Fruit fly (Drosophila melanogaster): Measurements from ENCODE around the gene puc.
A peak's percentile ranks its signal among the peaks of the same experiment; 100 is the strongest.

The puc gene

DNA sequence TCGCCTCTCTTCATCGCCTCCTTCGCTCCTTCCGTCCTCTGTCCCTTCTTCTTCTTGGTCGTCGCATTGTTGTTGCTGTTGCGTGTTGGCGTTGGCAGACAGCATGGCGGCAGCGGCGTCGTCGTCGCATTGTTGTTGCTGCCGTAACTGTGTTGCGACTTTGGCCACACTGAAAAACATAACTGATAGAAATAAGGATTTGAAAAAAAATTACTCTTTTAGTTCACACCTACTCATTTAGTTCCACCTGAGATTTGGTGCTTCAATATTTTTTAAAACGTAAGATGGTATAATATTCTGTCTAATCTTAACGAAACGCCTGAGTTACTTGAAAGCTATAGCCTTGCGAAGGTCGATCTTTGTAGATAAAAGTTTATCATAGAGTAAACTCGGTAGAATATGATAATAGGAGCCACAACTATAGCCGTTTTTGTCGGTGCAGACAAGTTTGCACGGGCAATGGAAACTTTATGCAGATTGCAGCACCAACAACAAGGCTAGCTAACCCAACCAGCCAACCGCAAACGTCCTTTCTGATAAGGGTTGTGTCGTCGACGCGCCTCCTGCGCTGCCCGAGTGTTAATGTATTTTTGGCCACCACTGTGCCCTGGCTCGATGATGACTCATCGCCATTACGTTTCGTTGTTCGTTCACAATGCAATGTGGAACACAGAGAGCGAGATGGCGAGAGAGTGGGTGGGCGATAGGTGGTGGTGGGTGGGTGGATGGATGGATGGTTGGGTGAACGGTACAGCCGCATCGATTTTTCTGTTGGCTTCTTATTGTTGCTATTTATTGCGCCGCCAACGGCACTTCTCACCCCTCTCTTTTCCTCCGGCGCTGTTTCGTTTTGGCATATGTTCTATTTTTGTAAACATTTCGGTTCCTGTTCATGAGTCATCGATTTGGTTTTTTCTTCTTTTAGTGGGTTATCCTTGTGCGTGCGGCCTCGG, 8.0 kb downstream of the puc start:
- TF ChIP-seq cnc (optimal IDR thresholded peaks at IDR 0.05) (no peak), ovo (GFP tag; optimal IDR thresholded peaks at IDR 0.05) (no peak), pad (GFP tag; optimal IDR thresholded peaks at IDR 0.05) (no peak), CG33017 (tag; optimal IDR thresholded peaks at IDR 0.05) (peak; percentile 61), CG14711 (tag; optimal IDR thresholded peaks at IDR 0.05) (peak; percentile 19), tj (GFP tag; optimal IDR thresholded peaks at IDR 0.05) (no peak), CG11617 (GFP tag; optimal IDR thresholded peaks at IDR 0.05) (peak; percentile 25), CG1620 (GFP tag; optimal IDR thresholded peaks at IDR 0.05) (no peak), toe (GFP tag; optimal IDR thresholded peaks at IDR 0.05) (peak; percentile 44), CG5204 (GFP tag; optimal IDR thresholded peaks at IDR 0.05) (peak; percentile 26), CG7045 (GFP tag; optimal IDR thresholded peaks at IDR 0.05) (peak; percentile 75), bab1 (GFP tag; optimal IDR thresholded peaks at IDR 0.05) (no peak), CG12768 (GFP tag; optimal IDR thresholded peaks at IDR 0.05) (peak; percentile 15), Mnt (GFP tag; optimal IDR thresholded peaks at IDR 0.05) (no peak), kay (GFP tag; ENCODE audit: borderline replicate concordance) (peak; percentile 97), cic (GFP tag; optimal IDR thresholded peaks at IDR 0.05) (no peak), CG7101 (tag; optimal IDR thresholded peaks at IDR 0.05) (peak; percentile 67), Crg-1 (GFP tag; optimal IDR thresholded peaks at IDR 0.05) (peak; percentile 38), Clk (GFP tag; optimal IDR thresholded peaks at IDR 0.05) (no peak), Hr96 (GFP tag; optimal IDR thresholded peaks at IDR 0.05) (no peak)

DNA sequence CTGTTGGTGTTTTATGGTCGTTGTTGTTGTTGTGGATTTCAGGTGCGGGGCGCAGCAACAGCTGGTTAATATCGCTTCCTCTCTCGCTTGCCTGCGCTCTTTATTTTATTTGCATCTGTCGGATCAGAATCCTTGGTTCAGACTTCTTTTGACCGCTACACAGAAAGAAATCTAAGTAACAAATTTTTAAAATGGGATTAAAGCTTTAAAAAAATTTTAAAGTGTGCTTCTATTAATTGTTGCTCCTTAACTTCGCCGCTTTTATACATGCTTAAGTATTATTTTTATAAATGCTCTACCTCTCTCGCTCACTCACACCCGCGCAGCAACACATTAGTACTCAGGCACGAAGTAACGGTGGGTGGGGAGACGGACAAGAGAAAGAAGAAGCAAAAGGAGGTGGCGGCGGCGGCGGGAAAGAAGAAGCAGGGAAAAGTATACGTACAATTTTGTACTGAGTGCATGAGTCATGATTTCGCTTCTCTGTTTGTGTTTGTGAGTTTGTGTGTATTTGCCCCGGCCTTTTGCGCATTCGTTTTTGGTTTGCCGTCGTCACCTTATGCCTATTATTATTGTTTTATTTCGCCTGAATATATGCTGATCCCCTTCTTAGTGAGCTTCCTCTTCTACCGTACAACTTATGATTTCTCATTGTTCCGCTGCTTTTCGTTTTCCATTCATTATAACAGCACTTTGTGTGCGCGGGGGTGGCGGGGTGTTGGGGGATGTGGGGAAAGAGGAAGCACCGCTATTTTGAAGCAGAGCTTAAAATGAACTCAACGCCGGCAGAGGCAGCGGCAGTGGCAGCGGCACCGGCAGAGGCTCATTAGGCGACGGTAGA, 8.9 kb downstream of the puc start:
- peak; percentile 59 for TF ChIP-seq CG33017 (tag; optimal IDR thresholded peaks at IDR 0.05)
- peak; percentile 83 for TF ChIP-seq ovo (GFP tag; optimal IDR thresholded peaks at IDR 0.05)
- TF ChIP-seq CG1620 (GFP tag; optimal IDR thresholded peaks at IDR 0.05), result peak; percentile 62
- TF ChIP-seq kay (GFP tag; ENCODE audit: borderline replicate concordance), result peak; percentile 95
- TF ChIP-seq Crg-1 (GFP tag; optimal IDR thresholded peaks at IDR 0.05), result no peak
- peak; percentile 53 for TF ChIP-seq CG14711 (tag; optimal IDR thresholded peaks at IDR 0.05)
- TF ChIP-seq cic (GFP tag; optimal IDR thresholded peaks at IDR 0.05), result peak; percentile 71
- TF ChIP-seq bab1 (GFP tag; optimal IDR thresholded peaks at IDR 0.05), result peak; percentile 27
- peak; percentile 88 for TF ChIP-seq tj (GFP tag; optimal IDR thresholded peaks at IDR 0.05)
- peak; percentile 27 for TF ChIP-seq toe (GFP tag; optimal IDR thresholded peaks at IDR 0.05)
- peak; percentile 68 for TF ChIP-seq Mnt (GFP tag; optimal IDR thresholded peaks at IDR 0.05)
- TF ChIP-seq pad (GFP tag; optimal IDR thresholded peaks at IDR 0.05), result peak; percentile 99
- TF ChIP-seq CG12768 (GFP tag; optimal IDR thresholded peaks at IDR 0.05), result peak; percentile 71
- TF ChIP-seq Hr96 (GFP tag; optimal IDR thresholded peaks at IDR 0.05), result peak; percentile 70
- peak; percentile 61 for TF ChIP-seq CG7101 (tag; optimal IDR thresholded peaks at IDR 0.05)
- TF ChIP-seq CG7045 (GFP tag; optimal IDR thresholded peaks at IDR 0.05), result peak; percentile 51
- no peak for TF ChIP-seq Clk (GFP tag; optimal IDR thresholded peaks at IDR 0.05)
- no peak for TF ChIP-seq cnc (optimal IDR thresholded peaks at IDR 0.05)
- TF ChIP-seq CG11617 (GFP tag; optimal IDR thresholded peaks at IDR 0.05), result peak; percentile 29
- TF ChIP-seq CG5204 (GFP tag; optimal IDR thresholded peaks at IDR 0.05), result no peak

DNA sequence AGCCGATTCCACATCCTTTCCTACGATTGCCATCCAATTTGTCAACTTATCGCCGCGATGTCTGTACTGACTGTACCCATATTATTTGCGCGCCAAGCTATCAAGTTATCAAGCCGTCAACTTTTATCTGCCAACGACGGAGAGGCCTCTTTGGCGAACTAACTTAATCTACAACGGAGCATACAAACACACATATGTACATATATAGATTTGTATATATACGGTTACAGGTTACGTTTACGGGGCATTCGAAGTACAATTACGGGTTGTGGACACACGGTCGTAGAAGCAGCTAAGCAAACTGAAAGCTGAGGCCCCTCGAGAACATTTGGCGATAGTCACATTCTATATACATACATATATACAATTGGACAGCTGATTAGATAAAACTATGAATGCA, 10.1 kb downstream of the puc start:
- TF ChIP-seq CG11617 (GFP tag; optimal IDR thresholded peaks at IDR 0.05) (peak; percentile 41), CG12768 (GFP tag; optimal IDR thresholded peaks at IDR 0.05) (peak; percentile 67), CG7045 (GFP tag; optimal IDR thresholded peaks at IDR 0.05) (peak; percentile 26), cnc (optimal IDR thresholded peaks at IDR 0.05) (no peak), Crg-1 (GFP tag; optimal IDR thresholded peaks at IDR 0.05) (peak; percentile 31), CG33017 (tag; optimal IDR thresholded peaks at IDR 0.05) (peak; percentile 50), CG1620 (GFP tag; optimal IDR thresholded peaks at IDR 0.05) (no peak), CG14711 (tag; optimal IDR thresholded peaks at IDR 0.05) (no peak), Hr96 (GFP tag; optimal IDR thresholded peaks at IDR 0.05) (peak; percentile 35), toe (GFP tag; optimal IDR thresholded peaks at IDR 0.05) (peak; percentile 9), tj (GFP tag; optimal IDR thresholded peaks at IDR 0.05) (no peak), cic (GFP tag; optimal IDR thresholded peaks at IDR 0.05) (peak; percentile 91), ovo (GFP tag; optimal IDR thresholded peaks at IDR 0.05) (peak; percentile 76), kay (GFP tag; ENCODE audit: borderline replicate concordance) (peak; percentile 96), Mnt (GFP tag; optimal IDR thresholded peaks at IDR 0.05) (peak; percentile 77), CG7101 (tag; optimal IDR thresholded peaks at IDR 0.05) (peak; percentile 68), CG5204 (GFP tag; optimal IDR thresholded peaks at IDR 0.05) (no peak), bab1 (GFP tag; optimal IDR thresholded peaks at IDR 0.05) (no peak), Clk (GFP tag; optimal IDR thresholded peaks at IDR 0.05) (no peak), pad (GFP tag; optimal IDR thresholded peaks at IDR 0.05) (peak; percentile 17)

DNA sequence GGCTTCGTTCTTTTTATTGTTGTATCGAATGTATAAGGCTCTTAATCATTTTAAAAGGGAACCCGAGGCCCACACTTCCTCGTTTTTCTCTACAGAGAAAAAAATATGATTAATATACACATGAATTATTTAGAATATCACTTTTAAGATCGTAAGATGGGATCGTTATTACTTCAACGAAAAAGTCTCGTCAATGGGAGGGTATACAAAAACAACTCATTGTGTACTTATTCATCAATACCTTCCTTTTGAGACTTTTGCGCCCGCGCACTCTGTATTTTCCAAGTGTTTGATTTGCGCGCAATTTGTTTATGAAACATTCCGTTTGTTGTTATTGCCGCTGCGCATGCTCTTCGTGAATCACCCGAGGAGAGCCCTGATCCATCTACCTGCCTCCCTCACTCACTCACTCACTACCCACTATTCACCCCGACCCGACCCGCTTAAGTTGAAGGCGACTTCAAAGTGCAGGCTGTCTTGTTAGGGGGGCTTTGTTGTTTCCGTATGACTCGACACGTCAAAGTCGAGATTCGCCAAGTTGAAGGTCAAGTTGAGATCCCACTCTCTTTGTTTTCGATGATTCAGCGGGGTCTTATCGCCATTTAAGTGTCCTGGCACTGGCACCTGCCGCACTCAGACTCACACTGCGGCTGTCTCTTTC, 10.9 kb downstream of the puc start:
- TF ChIP-seq CG7045 (GFP tag; optimal IDR thresholded peaks at IDR 0.05) (no peak), CG7101 (tag; optimal IDR thresholded peaks at IDR 0.05) (no peak), bab1 (GFP tag; optimal IDR thresholded peaks at IDR 0.05) (no peak)

dm6 chr3R:8118062-8118461, 12.9 kb downstream of the puc start:
- no peak for TF ChIP-seq Crg-1 (GFP tag; optimal IDR thresholded peaks at IDR 0.05)
- no peak for TF ChIP-seq CG12768 (GFP tag; optimal IDR thresholded peaks at IDR 0.05)
- TF ChIP-seq CG7045 (GFP tag; optimal IDR thresholded peaks at IDR 0.05), result no peak
- TF ChIP-seq toe (GFP tag; optimal IDR thresholded peaks at IDR 0.05), result no peak
- no peak for TF ChIP-seq Clk (GFP tag; optimal IDR thresholded peaks at IDR 0.05)
- no peak for TF ChIP-seq CG5204 (GFP tag; optimal IDR thresholded peaks at IDR 0.05)
- no peak for TF ChIP-seq cnc (optimal IDR thresholded peaks at IDR 0.05)
- no peak for TF ChIP-seq CG33017 (tag; optimal IDR thresholded peaks at IDR 0.05)
- no peak for TF ChIP-seq CG1620 (GFP tag; optimal IDR thresholded peaks at IDR 0.05)
- no peak for TF ChIP-seq CG14711 (tag; optimal IDR thresholded peaks at IDR 0.05)
- no peak for TF ChIP-seq CG11617 (GFP tag; optimal IDR thresholded peaks at IDR 0.05)
- TF ChIP-seq kay (GFP tag; ENCODE audit: borderline replicate concordance), result no peak
- no peak for TF ChIP-seq CG7101 (tag; optimal IDR thresholded peaks at IDR 0.05)
- TF ChIP-seq bab1 (GFP tag; optimal IDR thresholded peaks at IDR 0.05), result no peak
